Worm (Caenorhabditis elegans) whole organism, L1 larva: Measurements from ENCODE around the gene str-158.
A peak's percentile ranks its signal among the peaks of the same experiment; 100 is the strongest.

Source experiments
- C04F5.9 ChIP-seq: sonication (generic microtip); optimal IDR thresholded peaks from 2 replicates; lab custom pipeline; 2016; ENCODE audit warnings: missing genetic modification characterization, missing compliant biosample characterization
- C16A3.4 ChIP-seq: fragments of 150-350 bp; optimal IDR thresholded peaks from 2 replicates; lab custom pipeline; 2014; ENCODE audit warnings: missing biosample characterization, missing genetic modification characterization
- Y116A8C.19 ChIP-seq: sonication (generic microtip); optimal IDR thresholded peaks from 2 replicates; lab custom pipeline; 2016; ENCODE audit warnings: missing compliant biosample characterization, missing genetic modification characterization, borderline replicate concordance
- aha-1 ChIP-seq: fragments of 150-350 bp; optimal IDR thresholded peaks from 2 replicates; lab custom pipeline; 2014; ENCODE audit warnings: missing biosample characterization, missing genetic modification characterization
- ceh-8 ChIP-seq: fragments of 200-800 bp; sonication (Bioruptor generic); optimal IDR thresholded peaks from 2 replicates; lab custom pipeline; 2018; ENCODE audit warnings: mild to moderate bottlenecking, missing genetic modification characterization, moderate library complexity, missing compliant biosample characterization
- efl-1 ChIP-seq, 4 experiments: fragments of 150-350 bp; optimal IDR thresholded peaks in 3 of 4; peaks in 1 of 4; 1 replicate in 1 of 4; 2 replicates in 3 of 4; lab custom pipeline; 2014; ENCODE audit warnings: missing biosample characterization in 2 of 4, missing genetic modification characterization in 2 of 4, missing genetic modification reagents in 2 of 4
- efl-3 ChIP-seq: fragments of 200-800 bp; sonication (Bioruptor generic); optimal IDR thresholded peaks from 2 replicates; lab custom pipeline; 2018; ENCODE audit warnings: mild to moderate bottlenecking, missing genetic modification characterization, missing compliant biosample characterization
- egl-13 ChIP-seq: sonication (generic microtip); optimal IDR thresholded peaks from 2 replicates; lab custom pipeline; 2016; ENCODE audit warnings: missing genotype, missing genetic modification reagents, missing genetic modification characterization, missing compliant biosample characterization
- egl-27 ChIP-seq, 2 experiments: fragments of 150-350 bp in 1 of 2; sonication (generic microtip); optimal IDR thresholded peaks; 3 replicates each; lab custom pipeline; 2017 to 2018; ENCODE audit warnings: missing biosample characterization in 2 of 2, missing genetic modification characterization in 2 of 2, missing genetic modification reagents in 2 of 2
- elt-3 ChIP-seq, 6 experiments: fragments of 150-350 bp in 1 of 6; sonication (generic microtip); optimal IDR thresholded peaks; 2 replicates each; lab custom pipeline; 2017 to 2018; ENCODE audit warnings: missing biosample characterization in 6 of 6, missing genetic modification characterization in 6 of 6, inconsistent platforms in 1 of 6
- ets-5 ChIP-seq: fragments of 200-800 bp; sonication (Bioruptor generic); IDR thresholded peaks from 2 replicates; pipeline ENCODE4 v1.3.6; 2022; ENCODE audit warnings: missing genetic modification characterization, missing compliant biosample characterization
- fkh-8 ChIP-seq: sonication (generic microtip); optimal IDR thresholded peaks from 2 replicates; lab custom pipeline; 2016; ENCODE audit warnings: mild to moderate bottlenecking, missing genetic modification characterization, missing compliant biosample characterization
- grh-1 ChIP-seq: fragments of 200-800 bp; sonication (Bioruptor generic); IDR thresholded peaks from 2 replicates; pipeline ENCODE4 v1.3.6; 2022; ENCODE audit warnings: missing genetic modification reagents, missing genetic modification characterization, missing compliant biosample characterization
- hlh-4 ChIP-seq: sonication (generic microtip); optimal IDR thresholded peaks from 2 replicates; lab custom pipeline; 2016; ENCODE audit warnings: mild to moderate bottlenecking, missing genetic modification characterization, missing compliant biosample characterization
- hpl-2 ChIP-seq: fragments of 150-350 bp; optimal IDR thresholded peaks from 2 replicates; lab custom pipeline; 2014; ENCODE audit warnings: missing biosample characterization, missing genetic modification reagents, missing genetic modification characterization
- irx-1 ChIP-seq: sonication (generic microtip); optimal IDR thresholded peaks from 2 replicates; lab custom pipeline; 2016; ENCODE audit warnings: missing genetic modification characterization, missing compliant biosample characterization
- lin-13 ChIP-seq: fragments of 150-350 bp; optimal IDR thresholded peaks from 2 replicates; lab custom pipeline; 2014; ENCODE audit warnings: missing biosample characterization, missing genetic modification reagents, missing genetic modification characterization
- lin-39 ChIP-seq: fragments of 150-350 bp; optimal IDR thresholded peaks from 2 replicates; lab custom pipeline; 2014; ENCODE audit warnings: missing biosample characterization, missing genetic modification reagents, missing genetic modification characterization
- lir-3 ChIP-seq: sonication (generic microtip); optimal IDR thresholded peaks from 2 replicates; lab custom pipeline; 2016; ENCODE audit warnings: mild to moderate bottlenecking, missing genetic modification characterization, moderate library complexity, missing compliant biosample characterization; ENCODE audit not compliant: poor library complexity
- lsy-2 ChIP-seq, 2 experiments: fragments of 150-350 bp; optimal IDR thresholded peaks; 2 replicates each; lab custom pipeline; 2014; ENCODE audit warnings: missing biosample characterization in 2 of 2, missing genetic modification characterization in 2 of 2
- mef-2 ChIP-seq: fragments of 150-350 bp; optimal IDR thresholded peaks from 2 replicates; lab custom pipeline; 2014; ENCODE audit warnings: missing biosample characterization, missing genetic modification characterization
- nhr-20 ChIP-seq: sonication (generic microtip); optimal IDR thresholded peaks from 2 replicates; lab custom pipeline; 2016; ENCODE audit warnings: mild to moderate bottlenecking, missing genetic modification characterization, missing compliant biosample characterization
- nhr-237 ChIP-seq: fragments of 150-350 bp; optimal IDR thresholded peaks from 2 replicates; lab custom pipeline; 2014; ENCODE audit warnings: missing biosample characterization, missing genetic modification characterization
- nhr-28 ChIP-seq: fragments of 150-350 bp; optimal IDR thresholded peaks from 2 replicates; lab custom pipeline; 2014; ENCODE audit warnings: missing biosample characterization, missing genetic modification characterization
- nhr-77 ChIP-seq: fragments of 150-350 bp; optimal IDR thresholded peaks from 2 replicates; lab custom pipeline; 2014; ENCODE audit warnings: missing biosample characterization, missing genetic modification characterization
- nhr-84 ChIP-seq: sonication (generic microtip); optimal IDR thresholded peaks from 2 replicates; lab custom pipeline; 2017; ENCODE audit warnings: missing biosample characterization, missing genetic modification characterization
- pag-3 ChIP-seq: sonication (generic microtip); optimal IDR thresholded peaks from 2 replicates; lab custom pipeline; 2017; ENCODE audit warnings: missing genetic modification characterization, mild to moderate bottlenecking, missing compliant biosample characterization, antibody characterized with exemption, borderline replicate concordance; ENCODE audit not compliant: insufficient read depth
- pax-3 ChIP-seq: fragments of 200-800 bp; sonication (Bioruptor generic); optimal IDR thresholded peaks from 2 replicates; lab custom pipeline; 2018; ENCODE audit warnings: mild to moderate bottlenecking, missing genetic modification characterization, moderate library complexity, missing compliant biosample characterization
- pqm-1 ChIP-seq: sonication (generic microtip); optimal IDR thresholded peaks from 3 replicates; lab custom pipeline; 2017; ENCODE audit warnings: missing biosample characterization, missing genetic modification characterization
- rnt-1 ChIP-seq: sonication (generic microtip); optimal IDR thresholded peaks from 2 replicates; lab custom pipeline; 2016; ENCODE audit warnings: mild to moderate bottlenecking, missing genetic modification characterization, moderate library complexity, missing compliant biosample characterization
- skn-1 ChIP-seq: fragments of 150-350 bp; optimal IDR thresholded peaks from 2 replicates; lab custom pipeline; 2014; ENCODE audit warnings: missing biosample characterization, missing genetic modification characterization
- snpc-4 ChIP-seq: fragments of 150-350 bp; optimal IDR thresholded peaks from 2 replicates; lab custom pipeline; 2014; ENCODE audit warnings: missing biosample characterization, missing genetic modification characterization
- snu-23 ChIP-seq: sonication (generic microtip); optimal IDR thresholded peaks from 2 replicates; lab custom pipeline; 2016; ENCODE audit warnings: missing genetic modification characterization, missing compliant biosample characterization
- swsn-7 ChIP-seq: sonication (generic microtip); optimal IDR thresholded peaks from 2 replicates; lab custom pipeline; 2016; ENCODE audit warnings: missing genetic modification characterization, missing compliant biosample characterization
- unc-62 ChIP-seq: fragments of 150-350 bp; optimal IDR thresholded peaks from 2 replicates; lab custom pipeline; 2014; ENCODE audit warnings: missing biosample characterization, missing genetic modification reagents, missing genetic modification characterization
- unc-86 ChIP-seq: sonication (generic microtip); optimal IDR thresholded peaks from 2 replicates; lab custom pipeline; 2016; ENCODE audit warnings: missing genetic modification characterization, missing compliant biosample characterization
- vab-15 ChIP-seq: sonication (generic microtip); optimal IDR thresholded peaks from 2 replicates; lab custom pipeline; 2017; ENCODE audit warnings: missing genotype, mild to moderate bottlenecking, missing genetic modification characterization, missing compliant biosample characterization
- zip-4 ChIP-seq: fragments of 200-800 bp; sonication (Bioruptor generic); optimal IDR thresholded peaks from 2 replicates; lab custom pipeline; 2018; ENCODE audit warnings: mild to moderate bottlenecking, missing genetic modification characterization, moderate library complexity, missing compliant biosample characterization

Gene str-158

DNA sequence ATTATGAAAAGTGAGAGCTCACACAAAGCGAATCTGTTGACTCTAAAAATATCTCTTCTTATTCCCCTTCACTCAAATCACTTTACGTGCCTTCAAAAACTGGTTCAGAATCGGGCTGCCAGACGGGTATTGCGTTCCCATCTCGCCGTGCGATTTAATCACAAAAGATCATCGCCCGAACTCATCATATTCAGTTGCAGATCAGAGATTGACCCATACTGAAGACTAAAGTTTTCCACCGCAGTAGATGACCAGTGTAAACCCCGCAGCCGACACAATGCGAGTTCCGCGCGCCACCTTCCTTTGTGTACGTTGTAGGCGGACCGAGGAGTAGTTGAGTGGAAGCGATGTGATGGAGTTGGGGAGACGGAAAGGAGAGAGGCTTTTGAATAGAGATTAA is 37.2 kb upstream of the str-158 start (continued):
- TF ChIP-seq ceh-8, result no peak
- TF ChIP-seq nhr-77 (tag; lab: Kevin White, UChicago), result peak; percentile 50
- peak; percentile 78 for TF ChIP-seq snu-23
- TF ChIP-seq swsn-7 (tag; lab: Kevin White, UChicago), result peak; percentile 75
- no peak for TF ChIP-seq skn-1 (tag; lab: Kevin White, UChicago)
- TF ChIP-seq lin-13 (GFP tag; lab: Kevin White, UChicago), result peak; percentile 21
- peak; percentile 85 for TF ChIP-seq rnt-1 (tag; lab: Kevin White, UChicago)
- TF ChIP-seq egl-27 (tag; optimal IDR thresholded peaks at IDR 0.05; lab: Kevin White, UChicago), result no peak
- TF ChIP-seq Y116A8C.19 (tag; lab: Kevin White, UChicago), result no peak
- no peak for TF ChIP-seq C04F5.9 (tag; lab: Kevin White, UChicago)
- no peak for TF ChIP-seq nhr-84
- no peak for TF ChIP-seq egl-13 (tag; lab: Kevin White, UChicago)
- peak; percentile 84 for TF ChIP-seq grh-1
- peak; percentile 36 for TF ChIP-seq unc-86 (tag; lab: Kevin White, UChicago)
- TF ChIP-seq aha-1, result no peak

- no peak for TF ChIP-seq lir-3 (tag; lab: Kevin White, UChicago)
- TF ChIP-seq efl-1 (optimal IDR thresholded peaks at IDR 0.05; lab: Kevin White, UChicago), result no peak
- TF ChIP-seq efl-1 (GFP tag; optimal IDR thresholded peaks at IDR 0.05 in 1 of 2; lab: Kevin White, UChicago), result peak in 1 of 2 experiments; percentile 85
- TF ChIP-seq hpl-2 (GFP tag; lab: Kevin White, UChicago), result no peak
- TF ChIP-seq hlh-4, result no peak
- no peak for TF ChIP-seq fkh-8 (tag; lab: Kevin White, UChicago)
- TF ChIP-seq vab-15, result no peak
- no peak for TF ChIP-seq efl-3 (GFP tag; lab: Kevin White, UChicago)
- TF ChIP-seq nhr-20 (tag; lab: Kevin White, UChicago), result no peak
- no peak for TF ChIP-seq nhr-237 (tag; lab: Kevin White, UChicago)
Observed at ce11 chrIV:4883984-4884383, 33.9 kb upstream of the str-158 start, which contains the start of gene str-166. Gene str-166, plus strand, starts transcription at chrIV:4884284.

- no peak for TF ChIP-seq hpl-2 (GFP tag; lab: Kevin White, UChicago)
- TF ChIP-seq zip-4 (GFP tag; lab: Kevin White, UChicago), result no peak
- TF ChIP-seq snpc-4, result peak; percentile 53
- no peak for TF ChIP-seq lsy-2 (tag; optimal IDR thresholded peaks at IDR 0.05; lab: Kevin White, UChicago)
Observed at ce11 chrIV:4885435-4885834, 32.4 kb upstream of the str-158 start.

- no peak for TF ChIP-seq C04F5.9 (tag; lab: Kevin White, UChicago)
- no peak for TF ChIP-seq irx-1
- TF ChIP-seq vab-15, result no peak
- no peak for TF ChIP-seq nhr-237 (tag; lab: Kevin White, UChicago)
- TF ChIP-seq ets-5 (GFP tag; lab: Robert Waterston, UW), result no peak
- no peak for TF ChIP-seq lir-3 (tag; lab: Kevin White, UChicago)
- no peak for TF ChIP-seq pax-3 (tag; lab: Kevin White, UChicago)
- TF ChIP-seq pag-3 (tag; lab: Kevin White, UChicago), result no peak
- no peak for TF ChIP-seq mef-2 (tag; lab: Kevin White, UChicago)
- no peak for TF ChIP-seq nhr-28 (tag; lab: Kevin White, UChicago)
- no peak for TF ChIP-seq elt-3 (tag; optimal IDR thresholded peaks at IDR 0.05; lab: Kevin White, UChicago)
- TF ChIP-seq lin-39 (tag; lab: Kevin White, UChicago), result no peak
- TF ChIP-seq pqm-1 (tag; lab: Kevin White, UChicago), result no peak
- TF ChIP-seq hpl-2 (GFP tag; lab: Kevin White, UChicago), result no peak
- no peak for TF ChIP-seq C16A3.4 (tag; lab: Kevin White, UChicago)
- TF ChIP-seq unc-62 (GFP tag; lab: Kevin White, UChicago), result no peak
Observed at ce11 chrIV:4887258-4887657, 30.6 kb upstream of the str-158 start, which contains the start of gene T08B6.1. Gene T08B6.1, minus strand, starts transcription at chrIV:4887358.
